Fruit fly (Drosophila melanogaster): Measurements from ENCODE around the gene CG31380.

CG31380 gene

DNA sequence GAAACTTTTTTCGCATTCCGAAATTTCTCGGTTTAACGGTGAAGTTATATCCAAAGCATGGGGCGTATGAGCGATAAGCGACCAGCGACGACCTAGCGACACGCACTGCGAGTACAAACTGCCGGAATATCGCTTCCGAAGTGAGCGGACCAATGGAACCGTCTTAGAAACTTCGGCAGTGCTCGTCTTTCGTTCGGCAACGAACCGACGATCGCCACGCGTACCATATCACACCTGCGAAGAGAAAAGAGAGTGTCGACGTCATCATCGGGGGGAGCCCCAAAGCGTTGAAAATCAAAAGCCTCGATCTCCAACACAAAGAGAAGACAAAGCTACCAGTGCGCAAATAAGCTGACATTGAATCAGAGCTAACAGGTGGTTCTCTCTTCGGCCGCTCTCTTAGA lies 48.9 kb downstream of the CG31380 start, which contains the start of gene LpR2:
TSS of gene LpR2 (minus strand) at position 118 of the 404 bp plus-strand sequence.
- TF ChIP-seq Pif1B (GFP tag; optimal IDR thresholded peaks at IDR 0.05) = no peak
- peak; percentile 66; the same call in 2 of the 3 replicates for TF ChIP-seq CG4496 (GFP tag; IDR thresholded peaks at IDR 0.05)
- no peak for TF ChIP-seq fd96Ca (GFP tag; IDR thresholded peaks at IDR 0.05)
- TF ChIP-seq EcR (GFP tag; optimal IDR thresholded peaks at IDR 0.05) = no peak
- TF ChIP-seq CG12605 (GFP tag; IDR thresholded peaks at IDR 0.05) = peak; percentile 71
- TF ChIP-seq Ets98B (GFP tag; IDR thresholded peaks at IDR 0.05) = peak; percentile 65
- TF ChIP-seq Pif1A (GFP tag; optimal IDR thresholded peaks at IDR 0.05) = no peak
- TF ChIP-seq CG8301 (tag; optimal IDR thresholded peaks at IDR 0.05) = no peak
- no peak for TF ChIP-seq CG17806 (tag; optimal IDR thresholded peaks at IDR 0.05)
- no peak for TF ChIP-seq Snoo (tag; optimal IDR thresholded peaks at IDR 0.05)
- TF ChIP-seq CG34367 (tag; optimal IDR thresholded peaks at IDR 0.05) = no peak
- peak; percentile 49; the same call in 1 of the 2 replicates for TF ChIP-seq CG32121 (GFP tag; IDR thresholded peaks at IDR 0.05)
- no peak for TF ChIP-seq CG15710 (tag; optimal IDR thresholded peaks at IDR 0.05)
- TF ChIP-seq CG14655 (GFP tag; optimal IDR thresholded peaks at IDR 0.05) = no peak
- no peak for TF ChIP-seq CG13204 (GFP tag; optimal IDR thresholded peaks at IDR 0.05)
- TF ChIP-seq gl (tag; optimal IDR thresholded peaks at IDR 0.05) = peak; percentile 9
- no peak for TF ChIP-seq D1 (tag; optimal IDR thresholded peaks at IDR 0.05)
- TF ChIP-seq CG10348 (GFP tag; IDR thresholded peaks at IDR 0.05) = no peak

DNA sequence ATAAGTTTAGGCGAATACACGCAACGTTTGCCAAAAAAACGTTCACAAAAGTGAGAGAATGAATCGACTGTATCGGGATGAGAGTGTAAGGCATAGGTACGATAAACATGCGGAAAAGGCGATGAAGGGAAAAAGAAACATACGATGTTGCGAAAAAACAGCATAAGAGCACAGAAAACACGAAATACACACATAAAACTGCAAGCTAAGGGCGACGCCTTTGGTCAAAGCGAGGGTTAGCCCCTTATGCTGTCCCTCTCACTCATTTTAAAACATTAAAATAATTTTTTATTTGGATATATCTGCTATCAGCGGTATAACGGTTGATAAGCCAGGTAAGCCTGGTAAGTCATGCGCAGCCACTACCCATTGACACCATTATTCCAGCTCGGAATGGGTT lies 49.5 kb downstream of the CG31380 start:
- no peak for TF ChIP-seq CG32121 (GFP tag; IDR thresholded peaks at IDR 0.05)
- no peak for TF ChIP-seq CG9948 (tag; optimal IDR thresholded peaks at IDR 0.05)
- TF ChIP-seq CG4496 (GFP tag; IDR thresholded peaks at IDR 0.05) = no peak
- TF ChIP-seq CG12605 (GFP tag; IDR thresholded peaks at IDR 0.05) = no peak

Measured in whole organism, pupa.